Fruit fly (Drosophila melanogaster): ENCODE measurements around the gene Neto.

Neto gene

dm6 chrX:13555700-13556099 is 110.0 kb downstream of the Neto start, which contains the start of gene CG11816:
Gene CG11816 (minus strand): TSS chrX:13555800.
- TF ChIP-seq Ets21C (GFP tag; optimal IDR thresholded peaks at IDR 0.05) (no peak), fkh (GFP tag; optimal IDR thresholded peaks at IDR 0.05) (no peak), CG9139 (GFP tag; optimal IDR thresholded peaks at IDR 0.05) (no peak)

dm6 chrX:13556172-13556571 is 110.5 kb downstream of the Neto start, which contains the start of gene CG32631:
Gene CG32631 (plus strand): TSS chrX:13556472.
- TF ChIP-seq CG6792 (GFP tag; optimal IDR thresholded peaks at IDR 0.05) (no peak), CG6808 (GFP tag; optimal IDR thresholded peaks at IDR 0.05) (no peak), net (GFP tag; optimal IDR thresholded peaks at IDR 0.05) (no peak), ss (GFP tag; optimal IDR thresholded peaks at IDR 0.05) (no peak), Met (GFP tag; optimal IDR thresholded peaks at IDR 0.05) (no peak), spab (GFP tag; optimal IDR thresholded peaks at IDR 0.05) (no peak), CG10631 (GFP tag; optimal IDR thresholded peaks at IDR 0.05) (no peak), vri (GFP tag; optimal IDR thresholded peaks at IDR 0.05) (no peak)

dm6 chrX:13561371-13561770 is 115.7 kb downstream of the Neto start, which contains the start of gene CG32633:
Gene CG32633 (plus strand): TSS chrX:13561671.
- peak; percentile 15 for TF ChIP-seq vri (GFP tag; optimal IDR thresholded peaks at IDR 0.05)
- TF ChIP-seq Hr39 (GFP tag; optimal IDR thresholded peaks at IDR 0.05): no peak

dm6 chrX:13563042-13563441 is 117.3 kb downstream of the Neto start:
- TF ChIP-seq vri (GFP tag; optimal IDR thresholded peaks at IDR 0.05) (peak; percentile 14), Sox14 (GFP tag; optimal IDR thresholded peaks at IDR 0.05) (no peak)

- peak; percentile 50 for TF ChIP-seq pdm3 (GFP tag; optimal IDR thresholded peaks at IDR 0.05)
- peak; percentile 66 for TF ChIP-seq CG31627 (GFP tag; optimal IDR thresholded peaks at IDR 0.05)
- peak; percentile 35 for TF ChIP-seq CG3919 (GFP tag; optimal IDR thresholded peaks at IDR 0.05)
- TF ChIP-seq cyc (GFP tag; optimal IDR thresholded peaks at IDR 0.05): peak; percentile 65
- no peak for TF ChIP-seq spab (GFP tag; optimal IDR thresholded peaks at IDR 0.05)
- peak; percentile 99 for TF ChIP-seq dsx (GFP tag; optimal IDR thresholded peaks at IDR 0.05; ENCODE audit: poor library complexity, severe bottlenecking)
- TF ChIP-seq CG11294 (GFP tag; IDR thresholded peaks at IDR 0.05): no peak
- peak; percentile 32 for TF ChIP-seq CG6808 (GFP tag; optimal IDR thresholded peaks at IDR 0.05)
- TF ChIP-seq Gug (GFP tag; IDR thresholded peaks at IDR 0.05): no peak
- no peak for TF ChIP-seq Hr4 (GFP tag; optimal IDR thresholded peaks at IDR 0.05)
- no peak for TF ChIP-seq Ets21C (GFP tag; optimal IDR thresholded peaks at IDR 0.05)
- TF ChIP-seq Eip75B (GFP tag; optimal IDR thresholded peaks at IDR 0.05): peak; percentile 19
- peak; percentile 26 for TF ChIP-seq CG3032 (tag; optimal IDR thresholded peaks at IDR 0.05)
- TF ChIP-seq Eip93F (GFP tag; optimal IDR thresholded peaks at IDR 0.05): no peak
- TF ChIP-seq acj6 (GFP tag; optimal IDR thresholded peaks at IDR 0.05): peak; percentile 10
- TF ChIP-seq CG6163 (GFP tag; IDR thresholded peaks at IDR 0.05): no peak
- no peak for TF ChIP-seq CG34406 (GFP tag; optimal IDR thresholded peaks at IDR 0.05)
- TF ChIP-seq salr (GFP tag; optimal IDR thresholded peaks at IDR 0.05): no peak
- peak; percentile 65 for TF ChIP-seq CG6854 (GFP tag; optimal IDR thresholded peaks at IDR 0.05)
- peak; percentile 68 for TF ChIP-seq lz (GFP tag; optimal IDR thresholded peaks at IDR 0.05)
- TF ChIP-seq Smox (GFP tag; optimal IDR thresholded peaks at IDR 0.05): peak; percentile 22
- peak; percentile 47; the same call in 1 of the 3 replicates for TF ChIP-seq eg (GFP tag; IDR thresholded peaks at IDR 0.05)
- peak; percentile 38 for TF ChIP-seq Met (GFP tag; optimal IDR thresholded peaks at IDR 0.05)
- TF ChIP-seq Hr39 (GFP tag; optimal IDR thresholded peaks at IDR 0.05): peak; percentile 63
- TF ChIP-seq CG8119 (GFP tag; IDR thresholded peaks at IDR 0.05): 0 out of 3 replicates have a peak, but pooled peaks have one; percentile 32
- peak; percentile 61 for TF ChIP-seq svp (GFP tag)
- TF ChIP-seq topi (GFP tag; optimal IDR thresholded peaks at IDR 0.05): peak; percentile 12
- TF ChIP-seq CG15336 (GFP tag; IDR thresholded peaks at IDR 0.05): peak; percentile 24; the same call in 1 of the 2 replicates
- peak; percentile 47 for TF ChIP-seq fkh (GFP tag; optimal IDR thresholded peaks at IDR 0.05)
- TF ChIP-seq net (GFP tag; optimal IDR thresholded peaks at IDR 0.05): peak; percentile 42
- TF ChIP-seq esn (GFP tag; optimal IDR thresholded peaks at IDR 0.05): peak; percentile 39
- peak; percentile 86 for TF ChIP-seq Eip78C (GFP tag)
- TF ChIP-seq ss (GFP tag; optimal IDR thresholded peaks at IDR 0.05): peak; percentile 22 to 81
- peak; percentile 38 for TF ChIP-seq Sox14 (GFP tag; optimal IDR thresholded peaks at IDR 0.05)
- no peak for TF ChIP-seq CG10669 (GFP tag; optimal IDR thresholded peaks at IDR 0.05)
These were observed 118.1 kb downstream of the Neto start, which contains the start of the genes CG46311 and Tpst for dm6 chrX:13563483-13564443. Gene CG46311 (plus strand): TSS chrX:13563823. Gene Tpst (plus strand): TSS chrX:13563823.
